Worm (Caenorhabditis elegans) whole organism, mixed stage, embryonic: Measurements from ENCODE around the gene K07C5.13.

Experiments
- M03D4.4 ChIP-seq: sonication (generic microtip); optimal IDR thresholded peaks from 2 replicates; lab custom pipeline; 2017; ENCODE audit warnings: mild to moderate bottlenecking, missing genetic modification characterization, missing compliant biosample characterization
- bed-3 ChIP-seq: fragments of 200-800 bp; sonication (Bioruptor generic); optimal IDR thresholded peaks from 3 replicates; lab custom pipeline; 2018; ENCODE audit warnings: mild to moderate bottlenecking, missing genetic modification characterization, moderate library complexity, missing compliant biosample characterization
- blmp-1 ChIP-seq: fragments of 150-350 bp; optimal IDR thresholded peaks from 2 replicates; lab custom pipeline; 2014; ENCODE audit warnings: missing biosample characterization, missing genetic modification characterization
- ceh-39 ChIP-seq: fragments of 150-350 bp; optimal IDR thresholded peaks from 2 replicates; lab custom pipeline; 2014; ENCODE audit warnings: missing biosample characterization, missing genetic modification characterization
- ceh-43 ChIP-seq: fragments of 200-800 bp; sonication (Bioruptor generic); optimal IDR thresholded peaks from 2 replicates; lab custom pipeline; 2018; ENCODE audit warnings: mild to moderate bottlenecking, missing genetic modification characterization, moderate library complexity, missing compliant biosample characterization
- ceh-83 ChIP-seq: fragments of 200-800 bp; sonication (Bioruptor generic); optimal IDR thresholded peaks from 2 replicates; lab custom pipeline; 2018; ENCODE audit warnings: mild to moderate bottlenecking, missing genetic modification characterization, missing compliant biosample characterization
- ces-1 ChIP-seq: fragments of 150-350 bp; optimal IDR thresholded peaks from 2 replicates; lab custom pipeline; 2014; ENCODE audit warnings: missing biosample characterization, missing genetic modification reagents, missing genetic modification characterization
- cnd-1 ChIP-seq: fragments of 200-800 bp; sonication (Bioruptor generic); optimal IDR thresholded peaks from 2 replicates; lab custom pipeline; 2018; ENCODE audit warnings: mild to moderate bottlenecking, missing genetic modification characterization, missing compliant biosample characterization
- drap-1 ChIP-seq: fragments of 200-800 bp; sonication (Bioruptor generic); optimal IDR thresholded peaks from 3 replicates; lab custom pipeline; 2018; ENCODE audit warnings: mild to moderate bottlenecking, missing genetic modification characterization, missing compliant biosample characterization
- elt-1 ChIP-seq: sonication (generic microtip); optimal IDR thresholded peaks from 2 replicates; lab custom pipeline; 2017; ENCODE audit warnings: missing genetic modification characterization, mild to moderate bottlenecking, missing compliant biosample characterization, antibody characterized with exemption, moderate library complexity, borderline replicate concordance; ENCODE audit not compliant: insufficient read depth
- elt-3 ChIP-seq: fragments of 150-350 bp; optimal IDR thresholded peaks from 2 replicates; lab custom pipeline; 2014; ENCODE audit warnings: missing biosample characterization, missing genetic modification characterization
- flh-1 ChIP-seq: fragments of 200-800 bp; sonication (Bioruptor generic); optimal IDR thresholded peaks from 2 replicates; lab custom pipeline; 2018; ENCODE audit warnings: mild to moderate bottlenecking, missing genetic modification characterization, moderate library complexity, missing compliant biosample characterization
- ham-2 ChIP-seq: fragments of 200-800 bp; sonication (Bioruptor generic); optimal IDR thresholded peaks from 2 replicates; lab custom pipeline; 2018; ENCODE audit warnings: mild to moderate bottlenecking, missing genetic modification characterization, missing compliant biosample characterization
- hlh-1 ChIP-seq: fragments of 150-350 bp; optimal IDR thresholded peaks from 2 replicates; lab custom pipeline; 2014; ENCODE audit warnings: missing biosample characterization, missing genetic modification reagents, missing genetic modification characterization
- lin-13 ChIP-seq: fragments of 150-350 bp; optimal IDR thresholded peaks from 2 replicates; lab custom pipeline; 2014; ENCODE audit warnings: missing biosample characterization, missing genetic modification characterization
- lin-32 ChIP-seq: fragments of 200-800 bp; sonication (Bioruptor generic); optimal IDR thresholded peaks from 2 replicates; lab custom pipeline; 2018; ENCODE audit warnings: mild to moderate bottlenecking, missing genetic modification characterization, missing compliant biosample characterization
- lsy-2 ChIP-seq: fragments of 150-350 bp; optimal IDR thresholded peaks from 2 replicates; lab custom pipeline; 2014; ENCODE audit warnings: missing biosample characterization, missing genetic modification characterization
- mab-5 ChIP-seq: fragments of 150-350 bp; optimal IDR thresholded peaks from 2 replicates; lab custom pipeline; 2014; ENCODE audit warnings: missing biosample characterization, missing genetic modification characterization
- mep-1 ChIP-seq: fragments of 150-350 bp; optimal IDR thresholded peaks from 2 replicates; lab custom pipeline; 2017; ENCODE audit warnings: missing biosample characterization, missing genetic modification reagents, missing genetic modification characterization, inconsistent platforms
- mls-2 ChIP-seq: sonication (generic microtip); optimal IDR thresholded peaks from 2 replicates; lab custom pipeline; 2016; ENCODE audit warnings: mild to moderate bottlenecking, missing genetic modification characterization, moderate library complexity, missing compliant biosample characterization
- nhr-12 ChIP-seq: fragments of 150-350 bp; optimal IDR thresholded peaks from 2 replicates; lab custom pipeline; 2014; ENCODE audit warnings: missing biosample characterization, missing genetic modification characterization
- nhr-2 ChIP-seq: fragments of 150-350 bp; optimal IDR thresholded peaks from 2 replicates; lab custom pipeline; 2014; ENCODE audit warnings: missing biosample characterization, missing genetic modification characterization
- nhr-237 ChIP-seq: fragments of 150-350 bp; optimal IDR thresholded peaks from 2 replicates; lab custom pipeline; 2014; ENCODE audit warnings: missing biosample characterization, missing genetic modification characterization
- nhr-28 ChIP-seq: fragments of 150-350 bp; optimal IDR thresholded peaks from 2 replicates; lab custom pipeline; 2014; ENCODE audit warnings: missing biosample characterization, missing genetic modification characterization
- nhr-76 ChIP-seq: sonication (generic microtip); optimal IDR thresholded peaks from 2 replicates; lab custom pipeline; 2017; ENCODE audit warnings: missing biosample characterization, missing genetic modification characterization
- pha-4 ChIP-seq: fragments of 150-350 bp; optimal IDR thresholded peaks from 2 replicates; lab custom pipeline; 2018; ENCODE audit warnings: missing biosample characterization, missing genetic modification reagents, missing genetic modification characterization
- snpc-4 ChIP-seq: fragments of 150-350 bp; optimal IDR thresholded peaks from 2 replicates; lab custom pipeline; 2014; ENCODE audit warnings: missing biosample characterization, missing genetic modification characterization
- sptf-1 ChIP-seq: sonication (generic microtip); optimal IDR thresholded peaks from 2 replicates; lab custom pipeline; 2017; ENCODE audit warnings: mild to moderate bottlenecking, missing genetic modification characterization, moderate library complexity, missing compliant biosample characterization
- tbx-8 ChIP-seq: fragments of 200-800 bp; sonication (Bioruptor generic); optimal IDR thresholded peaks from 2 replicates; lab custom pipeline; 2018; ENCODE audit warnings: mild to moderate bottlenecking, missing genetic modification characterization, moderate library complexity, missing compliant biosample characterization
- unc-120 ChIP-seq: sonication (generic microtip); optimal IDR thresholded peaks from 2 replicates; lab custom pipeline; 2017; ENCODE audit warnings: missing genetic modification characterization, missing compliant biosample characterization; ENCODE audit not compliant: poor library complexity, severe bottlenecking
- unc-62 ChIP-seq: fragments of 150-350 bp; optimal IDR thresholded peaks from 2 replicates; lab custom pipeline; 2014; ENCODE audit warnings: missing biosample characterization, missing genetic modification reagents, missing genetic modification characterization
- zip-8 ChIP-seq: fragments of 150-350 bp; optimal IDR thresholded peaks from 2 replicates; lab custom pipeline; 2014; ENCODE audit warnings: missing biosample characterization, missing genetic modification characterization
- ztf-11 ChIP-seq: fragments of 150-350 bp; optimal IDR thresholded peaks from 2 replicates; lab custom pipeline; 2014; ENCODE audit warnings: missing biosample characterization, missing genetic modification characterization

K07C5.13 gene

ce11 chrV:10341905-10342328 is at the start of gene K07C5.13:
K07C5.13 (plus strand) TSS chrV:10342055.
- TF ChIP-seq drap-1 (GFP tag; lab: Kevin White, UChicago) (peak; percentile 33), cnd-1 (tag; lab: Kevin White, UChicago) (peak; percentile 25), lin-13 (tag; lab: Kevin White, UChicago) (peak; percentile 37), sptf-1 (tag; lab: Kevin White, UChicago) (peak; percentile 46)

- TF ChIP-seq pha-4 (no peak), lin-32 (no peak), nhr-2 (tag; lab: Kevin White, UChicago) (no peak), lsy-2 (tag; lab: Kevin White, UChicago) (no peak), ztf-11 (no peak), lin-13 (tag; lab: Kevin White, UChicago) (no peak), elt-1 (tag; lab: Kevin White, UChicago) (no peak), elt-3 (tag; lab: Kevin White, UChicago) (no peak), cnd-1 (tag; lab: Kevin White, UChicago) (no peak), unc-120 (no peak), nhr-12 (no peak), hlh-1 (no peak), tbx-8 (GFP tag; lab: Kevin White, UChicago) (no peak), drap-1 (GFP tag; lab: Kevin White, UChicago) (no peak), mls-2 (tag; lab: Kevin White, UChicago) (no peak), nhr-237 (tag; lab: Kevin White, UChicago) (no peak), sptf-1 (tag; lab: Kevin White, UChicago) (no peak), ceh-43 (GFP tag; lab: Kevin White, UChicago) (no peak), unc-62 (GFP tag; lab: Kevin White, UChicago) (no peak), nhr-76 (tag; lab: Kevin White, UChicago) (no peak)
Observed at ce11 chrV:10292819-10293357, 49.0 kb upstream of the K07C5.13 start, which contains the start of gene col-149. col-149 (minus strand) TSS chrV:10292869.

ce11 chrV:10294549-10294948 is 47.3 kb upstream of the K07C5.13 start, which contains the start of gene col-150:
col-150 (minus strand) TSS chrV:10294649.
- no peak for TF ChIP-seq hlh-1
- no peak for TF ChIP-seq ces-1 (GFP tag; lab: Kevin White, UChicago)
- no peak for TF ChIP-seq ceh-43 (GFP tag; lab: Kevin White, UChicago)
- no peak for TF ChIP-seq unc-120
- no peak for TF ChIP-seq sptf-1 (tag; lab: Kevin White, UChicago)
- TF ChIP-seq mep-1 (tag; lab: Kevin White, UChicago), result no peak
- no peak for TF ChIP-seq ham-2
- TF ChIP-seq snpc-4 (tag; lab: Kevin White, UChicago), result no peak
- no peak for TF ChIP-seq flh-1
- TF ChIP-seq cnd-1 (tag; lab: Kevin White, UChicago), result no peak
- TF ChIP-seq nhr-2 (tag; lab: Kevin White, UChicago), result no peak
- TF ChIP-seq lin-32, result no peak
- TF ChIP-seq blmp-1 (tag; lab: Kevin White, UChicago), result no peak
- TF ChIP-seq pha-4, result no peak
- TF ChIP-seq nhr-76 (tag; lab: Kevin White, UChicago), result no peak
- no peak for TF ChIP-seq zip-8 (tag; lab: Kevin White, UChicago)
- TF ChIP-seq elt-1 (tag; lab: Kevin White, UChicago), result no peak
- TF ChIP-seq drap-1 (GFP tag; lab: Kevin White, UChicago), result no peak

ce11 chrV:10297099-10297498 is 44.8 kb upstream of the K07C5.13 start, which contains the start of gene B0024.4:
B0024.4 (plus strand) TSS chrV:10297399.
- TF ChIP-seq M03D4.4 (no peak), elt-3 (tag; lab: Kevin White, UChicago) (no peak), ceh-39 (tag; lab: Kevin White, UChicago) (no peak), nhr-28 (tag; lab: Kevin White, UChicago) (no peak), snpc-4 (tag; lab: Kevin White, UChicago) (no peak), ceh-83 (no peak), mep-1 (tag; lab: Kevin White, UChicago) (no peak), cnd-1 (tag; lab: Kevin White, UChicago) (no peak), flh-1 (no peak), mab-5 (tag; lab: Kevin White, UChicago) (no peak), nhr-237 (tag; lab: Kevin White, UChicago) (no peak), nhr-12 (no peak), sptf-1 (tag; lab: Kevin White, UChicago) (no peak), unc-120 (no peak), ham-2 (no peak), lin-13 (tag; lab: Kevin White, UChicago) (no peak), bed-3 (no peak), nhr-76 (tag; lab: Kevin White, UChicago) (no peak), lin-32 (no peak)
